Fruit fly (Drosophila melanogaster) whole organism, embryonic: ENCODE results near the gene CG11698.

Source experiments
- ATbp ChIP-seq: fragments of 200-800 bp; sonication (Bioruptor generic); optimal IDR thresholded peaks from 2 replicates; lab custom pipeline; 2017; ENCODE audit warnings: missing biosample characterization, mild to moderate bottlenecking, missing genetic modification characterization, missing genetic modification reagents
- B-H1 ChIP-seq: fragments of 200-800 bp; sonication (Bioruptor generic); IDR thresholded peaks from 3 replicates; pipeline ENCODE4 v1.3.6; 2022; ENCODE audit warnings: missing biosample characterization, missing genetic modification characterization
- CG10543 ChIP-seq: fragments of 200-800 bp; sonication (Bioruptor generic); optimal IDR thresholded peaks from 3 replicates; lab custom pipeline; 2017; ENCODE audit warnings: missing biosample characterization, mild to moderate bottlenecking, missing genetic modification characterization, moderate library complexity
- CG11695 ChIP-seq: fragments of 200-800 bp; sonication (Bioruptor generic); IDR thresholded peaks from 3 replicates; pipeline ENCODE4 v1.3.6; 2022; ENCODE audit warnings: missing biosample characterization, missing genetic modification characterization
- CG13424 ChIP-seq: fragments of 200-800 bp; sonication (Bioruptor generic); optimal IDR thresholded peaks from 2 replicates; lab custom pipeline; 2019; ENCODE audit warnings: missing biosample characterization, mild to moderate bottlenecking, missing genetic modification characterization, moderate library complexity
- CG14860 ChIP-seq: fragments of 200-800 bp; sonication (Bioruptor generic); IDR thresholded peaks from 3 replicates; pipeline ENCODE4 v1.3.6; 2022; ENCODE audit warnings: missing biosample characterization, missing genetic modification characterization; ENCODE audit not compliant: partially characterized antibody
- CG16779 ChIP-seq: fragments of 200-800 bp; sonication (Bioruptor generic); IDR thresholded peaks from 2 replicates; pipeline ENCODE4 v1.3.6; 2022; ENCODE audit warnings: missing biosample characterization, missing genetic modification characterization
- CG16813 ChIP-seq: fragments of 200-800 bp; sonication (Bioruptor generic); IDR thresholded peaks from 3 replicates; pipeline ENCODE4 v1.3.6; 2022; ENCODE audit warnings: missing biosample characterization, missing genetic modification characterization; ENCODE audit not compliant: partially characterized antibody
- CG16863 ChIP-seq: fragments of 200-800 bp; sonication (Bioruptor generic); optimal IDR thresholded peaks from 3 replicates; lab custom pipeline; 2016; ENCODE audit warnings: missing biosample characterization, missing genetic modification characterization
- CG17359 ChIP-seq: fragments of 200-800 bp; sonication (Bioruptor generic); optimal IDR thresholded peaks from 3 replicates; lab custom pipeline; 2018; ENCODE audit warnings: missing biosample characterization, mild to moderate bottlenecking, missing genetic modification characterization, moderate library complexity
- CG17568 ChIP-seq: fragments of 200-800 bp; sonication (Bioruptor generic); optimal IDR thresholded peaks from 2 replicates; lab custom pipeline; 2018; ENCODE audit warnings: missing biosample characterization, mild to moderate bottlenecking, missing genetic modification characterization, moderate library complexity
- CG2678 ChIP-seq: fragments of 200-800 bp; sonication (Bioruptor generic); optimal IDR thresholded peaks from 3 replicates; lab custom pipeline; 2019; ENCODE audit warnings: missing biosample characterization, mild to moderate bottlenecking, missing genetic modification characterization, moderate library complexity
- CG30403 ChIP-seq: fragments of 200-800 bp; sonication (Bioruptor generic); optimal IDR thresholded peaks from 3 replicates; lab custom pipeline; 2016; ENCODE audit warnings: missing biosample characterization, missing genetic modification characterization
- CG4282 ChIP-seq: fragments of 200-800 bp; sonication (Bioruptor generic); optimal IDR thresholded peaks from 2 replicates; lab custom pipeline; 2016; ENCODE audit warnings: missing biosample characterization, missing genetic modification characterization
- CG6791 ChIP-seq: fragments of 200-800 bp; sonication (Bioruptor generic); IDR thresholded peaks from 3 replicates; pipeline ENCODE4 v1.3.6; 2022; ENCODE audit warnings: missing biosample characterization, missing genetic modification characterization; ENCODE audit not compliant: partially characterized antibody
- CG7745 ChIP-seq: fragments of 200-800 bp; sonication (Bioruptor generic); optimal IDR thresholded peaks from 2 replicates; lab custom pipeline; 2018; ENCODE audit warnings: missing biosample characterization, mild to moderate bottlenecking, missing genetic modification characterization, moderate library complexity
- Dad ChIP-seq: fragments of 200-800 bp; sonication (Bioruptor generic); optimal IDR thresholded peaks from 3 replicates; lab custom pipeline; 2016; ENCODE audit warnings: missing biosample characterization, missing genetic modification characterization
- Dek ChIP-seq: fragments of 200-800 bp; sonication (Bioruptor generic); optimal IDR thresholded peaks from 3 replicates; lab custom pipeline; 2019; ENCODE audit warnings: missing biosample characterization, mild to moderate bottlenecking, missing genetic modification characterization, moderate library complexity
- Dip3 ChIP-seq: fragments of 200-800 bp; sonication (Bioruptor generic); optimal IDR thresholded peaks from 3 replicates; lab custom pipeline; 2016; ENCODE audit warnings: missing biosample characterization, missing genetic modification characterization
- E2f2 ChIP-seq: fragments of 200-800 bp; sonication (Bioruptor generic); IDR thresholded peaks from 2 replicates; pipeline ENCODE4 v1.3.6; 2022; ENCODE audit warnings: missing biosample characterization, missing genetic modification characterization
- HLH54F ChIP-seq: fragments of 200-800 bp; sonication (Bioruptor generic); optimal IDR thresholded peaks from 3 replicates; lab custom pipeline; 2016; ENCODE audit warnings: missing biosample characterization, missing genetic modification characterization
- Hmx ChIP-seq: fragments of 200-800 bp; sonication (Bioruptor generic); optimal IDR thresholded peaks from 2 replicates; lab custom pipeline; 2016; ENCODE audit warnings: missing biosample characterization, missing genetic modification characterization
- MESR4 ChIP-seq: fragments of 200-800 bp; sonication (Bioruptor generic); optimal IDR thresholded peaks from 2 replicates; lab custom pipeline; 2018; ENCODE audit warnings: missing biosample characterization, mild to moderate bottlenecking, missing genetic modification characterization, moderate library complexity
- Max ChIP-seq: fragments of 200-800 bp; sonication (Bioruptor generic); optimal IDR thresholded peaks from 2 replicates; lab custom pipeline; 2016; ENCODE audit warnings: missing biosample characterization, mild to moderate bottlenecking, missing genetic modification characterization
- Mes4 ChIP-seq: fragments of 200-800 bp; sonication (Bioruptor generic); optimal IDR thresholded peaks from 2 replicates; lab custom pipeline; 2016; ENCODE audit warnings: missing biosample characterization, missing genetic modification characterization
- NC2β ChIP-seq: fragments of 200-800 bp; sonication (Bioruptor generic); optimal IDR thresholded peaks from 2 replicates; lab custom pipeline; 2016; ENCODE audit warnings: missing biosample characterization, missing genetic modification characterization
- Optix ChIP-seq: fragments of 200-800 bp; sonication (Bioruptor generic); IDR thresholded peaks from 3 replicates; pipeline ENCODE4 v1.3.6; 2022; ENCODE audit warnings: missing biosample characterization, missing genetic modification characterization
- Scr ChIP-seq: fragments of 200-800 bp; sonication (Bioruptor generic); IDR thresholded peaks from 2 replicates; pipeline ENCODE4 v1.3.6; 2022; ENCODE audit warnings: missing biosample characterization, missing genetic modification characterization; ENCODE audit not compliant: partially characterized antibody
- Six4 ChIP-seq: fragments of 200-800 bp; sonication (Bioruptor generic); optimal IDR thresholded peaks from 2 replicates; lab custom pipeline; 2016; ENCODE audit warnings: missing biosample characterization, missing genetic modification characterization
- Trl ChIP-seq, 3 experiments: fragments of >200 bp in 2 of 3; fragments of 200-800 bp in 1 of 3; sonication (Bioruptor generic) in 1 of 3; optimal IDR thresholded peaks; 2 replicates in 1 of 3; 3 replicates in 2 of 3; lab custom pipeline; 2016 to 2017; ENCODE audit warnings: missing biosample characterization in 1 of 3, missing genetic modification characterization in 1 of 3
- amos ChIP-seq: fragments of 200-800 bp; sonication (Bioruptor generic); IDR thresholded peaks from 2 replicates; pipeline ENCODE4 v1.3.6; 2022; ENCODE audit warnings: missing biosample characterization, missing genetic modification characterization; ENCODE audit not compliant: partially characterized antibody
- ap ChIP-seq: fragments of 200-800 bp; sonication (Bioruptor generic); IDR thresholded peaks from 2 replicates; pipeline ENCODE4 v1.3.6; 2022; ENCODE audit warnings: missing biosample characterization, missing genetic modification characterization
- ase ChIP-seq: fragments of 200-800 bp; sonication (Bioruptor generic); IDR thresholded peaks from 3 replicates; pipeline ENCODE4 v1.3.6; 2022; ENCODE audit warnings: missing biosample characterization, missing genetic modification characterization
- bowl ChIP-seq: fragments of 200-800 bp; sonication (Bioruptor generic); IDR thresholded peaks from 2 replicates; pipeline ENCODE4 v1.3.6; 2022; ENCODE audit warnings: missing biosample characterization, missing genetic modification characterization
- bsh ChIP-seq, 2 experiments: fragments of 200-800 bp; sonication (Bioruptor generic); optimal IDR thresholded peaks; 2 replicates each; lab custom pipeline; 2017 to 2018; ENCODE audit warnings: mild to moderate bottlenecking in 2 of 2, missing biosample characterization in 2 of 2, missing genetic modification characterization in 2 of 2, moderate library complexity in 1 of 2
- dm ChIP-seq: fragments of 200-800 bp; sonication (Bioruptor generic); optimal IDR thresholded peaks from 3 replicates; lab custom pipeline; 2016; ENCODE audit warnings: missing biosample characterization, missing genetic modification characterization
- grau ChIP-seq: fragments of 200-800 bp; optimal IDR thresholded peaks from 3 replicates; lab custom pipeline; 2019; ENCODE audit warnings: missing biosample characterization, mild to moderate bottlenecking, missing genetic modification characterization, moderate library complexity
- her ChIP-seq: fragments of 200-800 bp; sonication (Bioruptor generic); optimal IDR thresholded peaks from 2 replicates; lab custom pipeline; 2016; ENCODE audit warnings: missing biosample characterization, missing genetic modification characterization
- knrl ChIP-seq: fragments of 200-800 bp; sonication (Bioruptor generic); IDR thresholded peaks from 3 replicates; pipeline ENCODE4 v1.3.6; 2022; ENCODE audit warnings: missing biosample characterization, missing genetic modification characterization; ENCODE audit not compliant: partially characterized antibody
- pho ChIP-seq: fragments of 200-800 bp; sonication (Bioruptor generic); optimal IDR thresholded peaks from 2 replicates; lab custom pipeline; 2016; ENCODE audit warnings: missing biosample characterization, missing genetic modification characterization
- phol ChIP-seq: fragments of 200-800 bp; sonication (Bioruptor generic); optimal IDR thresholded peaks from 3 replicates; lab custom pipeline; 2018; ENCODE audit warnings: missing biosample characterization, mild to moderate bottlenecking, missing genetic modification characterization, moderate library complexity
- repo ChIP-seq: fragments of 200-800 bp; sonication (Bioruptor generic); optimal IDR thresholded peaks from 2 replicates; lab custom pipeline; 2016; ENCODE audit warnings: missing biosample characterization, missing genetic modification characterization
- stc ChIP-seq: fragments of 200-800 bp; sonication (Bioruptor generic); IDR thresholded peaks from 2 replicates; pipeline ENCODE4 v1.3.6; 2022; ENCODE audit warnings: missing biosample characterization, missing genetic modification characterization
- tap ChIP-seq: fragments of 200-800 bp; optimal IDR thresholded peaks from 3 replicates; lab custom pipeline; 2019; ENCODE audit warnings: missing biosample characterization, mild to moderate bottlenecking, missing genetic modification characterization, moderate library complexity
- tna ChIP-seq: fragments of 200-800 bp; sonication (Bioruptor generic); IDR thresholded peaks from 2 replicates; pipeline ENCODE4 v1.3.6; 2022; ENCODE audit warnings: missing biosample characterization, missing genetic modification characterization; ENCODE audit not compliant: partially characterized antibody
- toy ChIP-seq: fragments of 200-800 bp; sonication (Bioruptor generic); IDR thresholded peaks from 2 replicates; pipeline ENCODE4 v1.3.6; 2022; ENCODE audit warnings: missing biosample characterization, missing genetic modification characterization
- unc-4 ChIP-seq: fragments of 200-800 bp; sonication (Bioruptor generic); IDR thresholded peaks from 2 replicates; pipeline ENCODE4 v1.3.6; 2022; ENCODE audit warnings: missing biosample characterization, missing genetic modification characterization; ENCODE audit not compliant: partially characterized antibody
- vnd ChIP-seq: fragments of 200-800 bp; sonication (Bioruptor generic); IDR thresholded peaks from 3 replicates; pipeline ENCODE4 v1.3.6; 2022; ENCODE audit warnings: missing biosample characterization, missing genetic modification characterization; ENCODE audit not compliant: partially characterized antibody
- yki ChIP-seq: fragments of >200 bp; optimal IDR thresholded peaks from 3 replicates; lab custom pipeline; 2018
- z ChIP-seq: fragments of 200-800 bp; sonication (Bioruptor generic); IDR thresholded peaks from 3 replicates; pipeline ENCODE4 v1.3.6; 2022; ENCODE audit warnings: missing biosample characterization, missing genetic modification characterization

The CG11698 gene

DNA sequence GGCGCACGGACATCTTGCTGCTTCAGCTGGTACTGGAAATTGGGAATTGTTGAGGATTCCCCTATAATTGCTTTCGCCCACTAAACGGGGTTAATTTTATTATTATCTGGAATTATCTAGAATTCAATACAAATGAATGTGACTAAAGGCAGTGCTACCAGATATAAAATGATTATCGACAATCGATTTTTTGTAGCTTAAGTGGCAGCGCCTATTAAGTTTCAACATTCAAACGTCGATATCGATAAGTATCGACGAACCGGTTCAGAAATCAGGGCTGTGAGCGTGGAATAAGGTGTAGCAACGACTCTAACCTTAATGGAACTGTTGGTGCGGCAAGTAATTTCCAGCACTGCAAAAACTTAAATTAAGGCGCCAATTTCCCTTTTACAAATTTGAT, 6.9 kb upstream of the CG11698 start, which contains the start of gene Sgt1 (continued):
- peak; percentile 29 for TF ChIP-seq CG7745 (tag; lab: Kevin White, UChicago)
- TF ChIP-seq CG10543 (GFP tag; lab: Kevin White, UChicago): peak; percentile 19
- peak; percentile 23 for TF ChIP-seq Dip3 (GFP tag; lab: Kevin White, UChicago)
- peak; percentile 94 for TF ChIP-seq MESR4 (GFP tag; lab: Kevin White, UChicago)
- peak in 1 of 2 experiments; percentile 12 for TF ChIP-seq bsh (GFP tag; optimal IDR thresholded peaks at IDR 0.05; lab: Kevin White, UChicago)
- TF ChIP-seq Trl (optimal IDR thresholded peaks at IDR 0.05; lab: Kevin White, UChicago): no peak
- peak; percentile 63 for TF ChIP-seq Trl (GFP tag; optimal IDR thresholded peaks at IDR 0.05; lab: Kevin White, UChicago)
- peak; percentile 4 for TF ChIP-seq CG13424
- TF ChIP-seq HLH54F (GFP tag; lab: Kevin White, UChicago): peak; percentile 62
- peak; percentile 86 for TF ChIP-seq CG6791 (GFP tag; lab: Robert Waterston, UW)
- TF ChIP-seq unc-4 (GFP tag; lab: Robert Waterston, UW): peak; percentile 78
- TF ChIP-seq CG2678 (tag; lab: Kevin White, UChicago): no peak
- no peak for TF ChIP-seq CG11695 (GFP tag; lab: Robert Waterston, UW)
- TF ChIP-seq ase: no peak
- TF ChIP-seq CG17359: no peak
- peak; percentile 84 for TF ChIP-seq CG14860 (GFP tag; lab: Robert Waterston, UW)
- TF ChIP-seq Dad (GFP tag; lab: Kevin White, UChicago): peak; percentile 45
- TF ChIP-seq ap (GFP tag; lab: Robert Waterston, UW): no peak
- TF ChIP-seq Hmx (GFP tag; lab: Kevin White, UChicago): no peak
- peak; percentile 72 for TF ChIP-seq vnd (GFP tag; lab: Robert Waterston, UW)
- no peak for TF ChIP-seq bowl
- TF ChIP-seq tap (tag; lab: Kevin White, UChicago): no peak
- peak; percentile 34 for TF ChIP-seq Max (GFP tag; lab: Kevin White, UChicago)
- no peak for TF ChIP-seq yki
- peak; percentile 48 for TF ChIP-seq CG16863 (GFP tag; lab: Kevin White, UChicago)
- TF ChIP-seq amos (GFP tag; lab: Robert Waterston, UW): peak; percentile 85
- peak; percentile 62 for TF ChIP-seq her (GFP tag; lab: Kevin White, UChicago)
- TF ChIP-seq CG4282: peak; percentile 14
- no peak for TF ChIP-seq stc (GFP tag; lab: Robert Waterston, UW)
- peak; percentile 85 for TF ChIP-seq tna
- TF ChIP-seq dm (GFP tag; lab: Kevin White, UChicago): peak; percentile 41
- no peak for TF ChIP-seq ATbp (GFP tag; lab: Kevin White, UChicago)
- TF ChIP-seq Six4: peak; percentile 6
- peak; percentile 75 for TF ChIP-seq Scr
- TF ChIP-seq CG17568: no peak
- no peak for TF ChIP-seq toy (GFP tag; lab: Robert Waterston, UW)
- peak; percentile 69 for TF ChIP-seq phol (tag; lab: Kevin White, UChicago)
- TF ChIP-seq pho (GFP tag; lab: Kevin White, UChicago): peak; percentile 66
- TF ChIP-seq grau (tag; lab: Kevin White, UChicago): peak; percentile 36
- peak; percentile 74 for TF ChIP-seq knrl (GFP tag; lab: Robert Waterston, UW)
- no peak for TF ChIP-seq B-H1 (GFP tag; lab: Robert Waterston, UW)
- peak; percentile 81 for TF ChIP-seq CG16813 (GFP tag; lab: Robert Waterston, UW)
- peak; percentile 30 for TF ChIP-seq NC2β (GFP tag; lab: Kevin White, UChicago)
- no peak for TF ChIP-seq z (GFP tag; lab: Robert Waterston, UW)
- no peak for TF ChIP-seq Optix (GFP tag; lab: Robert Waterston, UW)
- peak; percentile 56 for TF ChIP-seq CG30403 (GFP tag; lab: Kevin White, UChicago)
- TF ChIP-seq Dek (tag; lab: Kevin White, UChicago): peak; percentile 29
- no peak for TF ChIP-seq CG16779
- peak; percentile 100 for TF ChIP-seq E2f2 (GFP tag; lab: Robert Waterston, UW)
- peak; percentile 40 for TF ChIP-seq repo (GFP tag; lab: Kevin White, UChicago)
- peak; percentile 5 for TF ChIP-seq Mes4 (GFP tag; lab: Kevin White, UChicago)
